Fruit fly (Drosophila melanogaster) whole organism, prepupa: Measurements from ENCODE around the gene Pex7.
A peak's percentile ranks its signal among the peaks of the same experiment; 100 is the strongest.

ENCODE experiments used
- Blimp-1 ChIP-seq: fragments of 200-800 bp; sonication (Bioruptor generic); optimal IDR thresholded peaks from 3 replicates; lab custom pipeline; 2017; ENCODE audit warnings: missing biosample characterization, missing genetic modification characterization, mild to moderate bottlenecking, moderate library complexity, missing genetic modification reagents
- CG11294 ChIP-seq: fragments of 200-800 bp; sonication (Bioruptor generic); IDR thresholded peaks from 2 replicates; pipeline ENCODE4 v1.3.6; 2022; ENCODE audit warnings: missing biosample characterization, missing genetic modification characterization
- CG11762 ChIP-seq: fragments of 200-800 bp; sonication (Bioruptor generic); optimal IDR thresholded peaks from 3 replicates; lab custom pipeline; 2016; ENCODE audit warnings: missing biosample characterization, missing genetic modification characterization; ENCODE audit not compliant: insufficient read depth
- CG11902 ChIP-seq: fragments of 200-800 bp; sonication (Bioruptor generic); optimal IDR thresholded peaks from 3 replicates; lab custom pipeline; 2016; ENCODE audit warnings: missing biosample characterization, missing genetic modification characterization
- CG1621 ChIP-seq: fragments of 200-800 bp; sonication (Bioruptor generic); optimal IDR thresholded peaks from 3 replicates; lab custom pipeline; 2018; ENCODE audit warnings: missing biosample characterization, mild to moderate bottlenecking, missing genetic modification characterization
- CG16779 ChIP-seq: fragments of 200-800 bp; sonication (Bioruptor generic); optimal IDR thresholded peaks from 3 replicates; lab custom pipeline; 2017; ENCODE audit warnings: missing biosample characterization, mild to moderate bottlenecking, missing genetic modification characterization
- CG3032 ChIP-seq: fragments of 200-800 bp; optimal IDR thresholded peaks from 2 replicates; lab custom pipeline; 2019; ENCODE audit warnings: missing biosample characterization, mild to moderate bottlenecking, missing genetic modification characterization, moderate library complexity
- CG31627 ChIP-seq: fragments of 200-800 bp; sonication (Bioruptor generic); optimal IDR thresholded peaks from 3 replicates; lab custom pipeline; 2016; ENCODE audit warnings: missing biosample characterization, missing genetic modification characterization
- CG32006 ChIP-seq: fragments of 200-800 bp; sonication (Bioruptor generic); optimal IDR thresholded peaks from 3 replicates; lab custom pipeline; 2017; ENCODE audit warnings: missing biosample characterization, mild to moderate bottlenecking, missing genetic modification characterization
- CG34406 ChIP-seq: fragments of 200-800 bp; sonication (Bioruptor generic); optimal IDR thresholded peaks from 3 replicates; lab custom pipeline; 2016; ENCODE audit warnings: missing biosample characterization, missing genetic modification characterization
- CG3919 ChIP-seq: fragments of 200-800 bp; sonication (Bioruptor generic); optimal IDR thresholded peaks from 3 replicates; lab custom pipeline; 2016; ENCODE audit warnings: missing biosample characterization, missing genetic modification characterization
- CG4318 ChIP-seq: fragments of 200-800 bp; sonication (Bioruptor generic); optimal IDR thresholded peaks from 3 replicates; lab custom pipeline; 2017; ENCODE audit warnings: missing biosample characterization, mild to moderate bottlenecking, missing genetic modification characterization
- CG6163 ChIP-seq: fragments of 200-800 bp; sonication (Bioruptor generic); IDR thresholded peaks from 3 replicates; pipeline ENCODE4 v1.3.6; 2022; ENCODE audit warnings: missing biosample characterization, missing genetic modification characterization
- CG6792 ChIP-seq: fragments of 200-800 bp; sonication (Bioruptor generic); optimal IDR thresholded peaks from 3 replicates; lab custom pipeline; 2016; ENCODE audit warnings: missing biosample characterization, missing genetic modification characterization
- CG6808 ChIP-seq: fragments of 200-800 bp; sonication (Bioruptor generic); optimal IDR thresholded peaks from 3 replicates; lab custom pipeline; 2017; ENCODE audit warnings: missing biosample characterization, missing genetic modification characterization, mild to moderate bottlenecking, moderate library complexity, missing genetic modification reagents
- CG6854 ChIP-seq: fragments of 200-800 bp; sonication (Bioruptor generic); optimal IDR thresholded peaks from 2 replicates; lab custom pipeline; 2017; ENCODE audit warnings: missing biosample characterization, mild to moderate bottlenecking, missing genetic modification characterization
- CG7368 ChIP-seq: fragments of 200-800 bp; sonication (Bioruptor generic); optimal IDR thresholded peaks from 3 replicates; lab custom pipeline; 2016; ENCODE audit warnings: missing biosample characterization, missing genetic modification characterization
- CG8119 ChIP-seq: fragments of 200-800 bp; sonication (Bioruptor generic); IDR thresholded peaks from 3 replicates; pipeline ENCODE4 v1.3.6; 2022; ENCODE audit warnings: missing biosample characterization, missing genetic modification characterization
- CG8319 ChIP-seq: fragments of 200-800 bp; sonication (Bioruptor generic); optimal IDR thresholded peaks from 3 replicates; lab custom pipeline; 2016; ENCODE audit warnings: missing biosample characterization, missing genetic modification characterization
- CG8632 ChIP-seq: fragments of 200-800 bp; sonication (Bioruptor generic); optimal IDR thresholded peaks from 3 replicates; lab custom pipeline; 2016; ENCODE audit warnings: missing biosample characterization, missing genetic modification characterization
- CG9139 ChIP-seq: fragments of 200-800 bp; sonication (Bioruptor generic); optimal IDR thresholded peaks from 3 replicates; lab custom pipeline; 2017; ENCODE audit warnings: missing biosample characterization, mild to moderate bottlenecking, missing genetic modification characterization
- Eip75B ChIP-seq: fragments of 200-800 bp; sonication (Bioruptor generic); optimal IDR thresholded peaks from 3 replicates; lab custom pipeline; 2016; ENCODE audit warnings: missing biosample characterization, missing genetic modification characterization
- Eip78C ChIP-seq: fragments of 200-800 bp; sonication (Bioruptor generic); peaks from one replicate; lab custom pipeline; 2016; ENCODE audit warnings: missing biosample characterization, missing genetic modification characterization
- Eip93F ChIP-seq: fragments of 200-800 bp; sonication (Bioruptor generic); optimal IDR thresholded peaks from 2 replicates; lab custom pipeline; 2016; ENCODE audit warnings: missing biosample characterization, mild to moderate bottlenecking, missing genetic modification characterization
- Gug ChIP-seq: fragments of 200-800 bp; sonication (Bioruptor generic); IDR thresholded peaks from 2 replicates; pipeline ENCODE4 v1.3.6; 2022; ENCODE audit warnings: missing biosample characterization, missing genetic modification characterization
- Hr4 ChIP-seq: fragments of 200-800 bp; sonication (Bioruptor generic); optimal IDR thresholded peaks from 3 replicates; lab custom pipeline; 2016; ENCODE audit warnings: missing biosample characterization, missing genetic modification characterization
- Lpt ChIP-seq: fragments of 200-800 bp; sonication (Bioruptor generic); optimal IDR thresholded peaks from 3 replicates; lab custom pipeline; 2016; ENCODE audit warnings: missing biosample characterization, missing genetic modification characterization
- Met ChIP-seq: fragments of 200-800 bp; sonication (Bioruptor generic); optimal IDR thresholded peaks from 3 replicates; lab custom pipeline; 2016; ENCODE audit warnings: missing biosample characterization, missing genetic modification characterization
- Smox ChIP-seq: fragments of 200-800 bp; sonication (Bioruptor generic); optimal IDR thresholded peaks from 3 replicates; lab custom pipeline; 2016; ENCODE audit warnings: missing biosample characterization, missing genetic modification characterization
- Sox102F ChIP-seq: fragments of 200-800 bp; sonication (Bioruptor generic); optimal IDR thresholded peaks from 2 replicates; lab custom pipeline; 2016; ENCODE audit warnings: missing biosample characterization, mild to moderate bottlenecking, missing genetic modification characterization
- Sox15 ChIP-seq: fragments of 200-800 bp; sonication (Bioruptor generic); optimal IDR thresholded peaks from 3 replicates; lab custom pipeline; 2016; ENCODE audit warnings: missing biosample characterization, missing genetic modification characterization
- cyc ChIP-seq: fragments of 200-800 bp; sonication (Bioruptor generic); optimal IDR thresholded peaks from 3 replicates; lab custom pipeline; 2016; ENCODE audit warnings: missing biosample characterization, missing genetic modification characterization
- dac ChIP-seq: fragments of 200-800 bp; sonication (Bioruptor generic); optimal IDR thresholded peaks from 2 replicates; lab custom pipeline; 2017; ENCODE audit warnings: missing biosample characterization, mild to moderate bottlenecking, missing genetic modification characterization
- eg ChIP-seq: fragments of 200-800 bp; sonication (Bioruptor generic); IDR thresholded peaks from 3 replicates; pipeline ENCODE4 v1.3.6; 2022; ENCODE audit warnings: missing biosample characterization, missing genetic modification characterization
- esn ChIP-seq: fragments of 200-800 bp; sonication (Bioruptor generic); optimal IDR thresholded peaks from 2 replicates; lab custom pipeline; 2016; ENCODE audit warnings: missing biosample characterization, mild to moderate bottlenecking, missing genetic modification characterization, moderate library complexity
- fd59A ChIP-seq: fragments of 200-800 bp; sonication (Bioruptor generic); optimal IDR thresholded peaks from 2 replicates; lab custom pipeline; 2017; ENCODE audit warnings: missing biosample characterization, mild to moderate bottlenecking, missing genetic modification characterization, missing genetic modification reagents
- fkh ChIP-seq: fragments of 200-800 bp; sonication (Bioruptor generic); optimal IDR thresholded peaks from 3 replicates; lab custom pipeline; 2017; ENCODE audit warnings: missing biosample characterization, mild to moderate bottlenecking, missing genetic modification characterization, moderate library complexity
- lz ChIP-seq: fragments of 200-800 bp; sonication (Bioruptor generic); optimal IDR thresholded peaks from 3 replicates; lab custom pipeline; 2016; ENCODE audit warnings: missing biosample characterization, missing genetic modification characterization
- net ChIP-seq: fragments of 200-800 bp; sonication (Bioruptor generic); optimal IDR thresholded peaks from 3 replicates; lab custom pipeline; 2016; ENCODE audit warnings: missing biosample characterization, missing genetic modification characterization
- salr ChIP-seq, 2 experiments: fragments of 200-800 bp; sonication (Bioruptor generic); optimal IDR thresholded peaks; 3 replicates each; lab custom pipeline; 2016 to 2018; ENCODE audit warnings: missing biosample characterization in 2 of 2, missing genetic modification characterization in 2 of 2, mild to moderate bottlenecking in 1 of 2
- spab ChIP-seq: fragments of 200-800 bp; sonication (Bioruptor generic); optimal IDR thresholded peaks from 2 replicates; lab custom pipeline; 2017; ENCODE audit warnings: missing biosample characterization, mild to moderate bottlenecking, missing genetic modification characterization, missing genetic modification reagents
- svp ChIP-seq: fragments of 200-800 bp; sonication (Bioruptor generic); peaks from one replicate; lab custom pipeline; 2016; ENCODE audit warnings: missing biosample characterization, missing genetic modification characterization
- topi ChIP-seq: fragments of 200-800 bp; sonication (Bioruptor generic); optimal IDR thresholded peaks from 3 replicates; lab custom pipeline; 2016; ENCODE audit warnings: missing biosample characterization, missing genetic modification characterization
- vri ChIP-seq: fragments of 200-800 bp; sonication (Bioruptor generic); optimal IDR thresholded peaks from 3 replicates; lab custom pipeline; 2016; ENCODE audit warnings: missing biosample characterization, mild to moderate bottlenecking, missing genetic modification characterization

The Pex7 gene

dm6 chr3L:8689675-8690074, 42.7 kb downstream of the Pex7 start:
- peak; percentile 96 for TF ChIP-seq fkh (GFP tag; lab: Kevin White, UChicago)
- TF ChIP-seq CG4318 (GFP tag; lab: Kevin White, UChicago): no peak
- peak; percentile 11 for TF ChIP-seq svp (GFP tag; lab: Kevin White, UChicago)
- TF ChIP-seq Gug (GFP tag; lab: Robert Waterston, UW): no peak
- no peak for TF ChIP-seq CG6163 (GFP tag; lab: Robert Waterston, UW)
- no peak for TF ChIP-seq cyc (GFP tag; lab: Kevin White, UChicago)
- TF ChIP-seq Eip78C: peak; percentile 43
- no peak for TF ChIP-seq topi

DNA sequence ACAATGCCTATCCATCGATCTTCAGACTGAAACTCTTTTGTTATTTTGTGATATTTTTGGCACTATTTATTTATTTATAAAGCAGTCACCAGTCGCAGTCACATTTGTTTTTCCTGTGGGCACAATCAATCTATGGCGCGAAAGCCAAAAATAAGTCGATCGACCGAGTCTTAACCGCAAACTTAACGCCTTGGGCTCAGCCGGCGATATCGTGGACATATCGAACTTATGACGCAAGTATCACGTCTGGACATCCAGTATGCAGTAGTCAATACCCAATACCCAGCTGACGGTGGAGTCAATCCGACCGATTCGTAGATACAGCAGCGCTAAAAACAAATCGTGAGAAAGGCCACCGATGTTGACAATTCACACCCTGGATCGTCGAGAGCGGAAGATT, 43.7 kb downstream of the Pex7 start:
- TF ChIP-seq CG6792 (GFP tag; lab: Kevin White, UChicago) (no peak), fkh (GFP tag; lab: Kevin White, UChicago) (peak; percentile 70)
- TF ChIP-seq, all 60 proteins: peak for 1

DNA sequence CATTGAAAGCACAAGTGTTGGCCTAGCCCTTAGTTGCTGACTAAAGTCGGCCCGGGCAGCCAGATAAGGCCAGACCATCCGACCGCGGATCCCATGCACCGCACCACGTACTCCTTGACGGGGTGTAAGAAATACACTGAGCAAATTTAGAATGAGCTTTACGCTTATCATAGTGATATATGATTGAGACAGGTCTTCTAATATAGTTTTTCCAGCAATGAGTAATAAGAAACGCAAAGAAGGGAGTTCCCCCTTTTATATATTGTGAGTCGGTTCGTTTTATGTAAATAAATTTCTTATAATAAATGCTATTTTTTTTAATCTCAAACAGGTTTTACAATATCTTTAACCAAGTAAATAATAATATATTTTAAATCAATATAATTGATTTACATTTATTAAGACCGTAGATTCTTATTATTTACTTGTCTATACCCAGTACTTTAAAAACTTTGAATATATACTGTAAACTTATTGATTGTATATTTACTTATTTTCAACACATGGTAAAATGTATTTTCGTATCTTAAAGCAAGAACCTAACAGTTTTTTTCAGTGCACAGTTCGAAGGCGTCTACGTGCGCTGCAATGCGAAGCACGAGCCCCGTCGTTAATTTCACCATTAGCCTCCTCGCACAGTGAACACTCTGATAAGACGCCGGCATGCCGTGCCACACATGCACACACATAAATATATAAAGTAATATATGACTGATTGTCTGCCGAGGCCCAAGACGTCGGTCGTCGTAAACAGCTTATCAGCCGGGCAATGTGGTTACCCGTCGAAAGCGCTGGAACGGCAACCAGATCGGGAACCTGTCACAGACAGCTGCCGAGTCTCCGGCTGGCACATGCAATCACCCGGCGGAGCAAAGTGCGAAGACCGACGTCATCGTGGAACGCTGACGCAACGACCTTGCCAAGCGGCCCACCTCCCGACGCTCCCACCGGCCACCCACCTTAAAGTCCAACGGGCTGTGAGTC, 45.2 kb downstream of the Pex7 start:
- TF ChIP-seq salr (GFP tag; optimal IDR thresholded peaks at IDR 0.05; lab: Kevin White, UChicago) (peak; percentile 12 to 69), CG6854 (peak; percentile 86), CG6808 (GFP tag; lab: Kevin White, UChicago) (peak; percentile 64), Eip93F (peak; percentile 78), vri (peak; percentile 86), CG3919 (GFP tag; lab: Kevin White, UChicago) (peak; percentile 30), CG8119 (GFP tag; lab: Robert Waterston, UW) (0 out of 3 replicates have a peak, but pooled peaks have one; percentile 41), cyc (GFP tag; lab: Kevin White, UChicago) (peak; percentile 4), CG11294 (GFP tag; lab: Robert Waterston, UW) (no peak), CG8319 (GFP tag; lab: Kevin White, UChicago) (no peak), Lpt (GFP tag; lab: Kevin White, UChicago) (peak; percentile 6), Smox (peak; percentile 40), CG11902 (GFP tag; lab: Kevin White, UChicago) (peak; percentile 11), fd59A (GFP tag; lab: Kevin White, UChicago) (no peak), CG34406 (peak; percentile 73), CG32006 (peak; percentile 81), dac (GFP tag; lab: Kevin White, UChicago) (peak; percentile 11), CG16779 (tag; lab: Kevin White, UChicago) (peak; percentile 35), CG11762 (GFP tag; lab: Kevin White, UChicago) (no peak), Blimp-1 (no peak), Eip78C (peak; percentile 81), Sox102F (no peak), CG8632 (GFP tag; lab: Kevin White, UChicago) (peak; percentile 61), CG9139 (peak; percentile 65), Met (GFP tag; lab: Kevin White, UChicago) (peak; percentile 47), eg (peak; percentile 56), CG7368 (no peak), CG3032 (tag; lab: Kevin White, UChicago) (peak; percentile 46), CG1621 (tag; lab: Kevin White, UChicago) (peak; percentile 61), esn (GFP tag; lab: Kevin White, UChicago) (peak; percentile 73), spab (GFP tag; lab: Kevin White, UChicago) (peak; percentile 41), CG6163 (GFP tag; lab: Robert Waterston, UW) (peak; percentile 15; the same call in 2 of the 3 replicates), CG31627 (GFP tag; lab: Kevin White, UChicago) (peak; percentile 4), lz (GFP tag; lab: Kevin White, UChicago) (peak; percentile 39), net (GFP tag; lab: Kevin White, UChicago) (peak; percentile 51), Sox15 (peak; percentile 45), Hr4 (peak; percentile 33), Gug (GFP tag; lab: Robert Waterston, UW) (no peak), CG4318 (GFP tag; lab: Kevin White, UChicago) (peak; percentile 68), svp (GFP tag; lab: Kevin White, UChicago) (peak; percentile 94), fkh (GFP tag; lab: Kevin White, UChicago) (peak; percentile 22), Eip75B (peak; percentile 17)
